Fruit fly (Drosophila melanogaster) Kc167 (cell line): Measurements from ENCODE around the gene Plzf.

Experiments
- h ChIP-seq: fragments of >200 bp; optimal IDR thresholded peaks from 3 replicates; lab custom pipeline; 2018; ENCODE audit warnings: missing external identifiers
- insv ChIP-seq: fragments of >200 bp; optimal IDR thresholded peaks from 3 replicates; lab custom pipeline; 2018; ENCODE audit warnings: missing external identifiers

DNA sequence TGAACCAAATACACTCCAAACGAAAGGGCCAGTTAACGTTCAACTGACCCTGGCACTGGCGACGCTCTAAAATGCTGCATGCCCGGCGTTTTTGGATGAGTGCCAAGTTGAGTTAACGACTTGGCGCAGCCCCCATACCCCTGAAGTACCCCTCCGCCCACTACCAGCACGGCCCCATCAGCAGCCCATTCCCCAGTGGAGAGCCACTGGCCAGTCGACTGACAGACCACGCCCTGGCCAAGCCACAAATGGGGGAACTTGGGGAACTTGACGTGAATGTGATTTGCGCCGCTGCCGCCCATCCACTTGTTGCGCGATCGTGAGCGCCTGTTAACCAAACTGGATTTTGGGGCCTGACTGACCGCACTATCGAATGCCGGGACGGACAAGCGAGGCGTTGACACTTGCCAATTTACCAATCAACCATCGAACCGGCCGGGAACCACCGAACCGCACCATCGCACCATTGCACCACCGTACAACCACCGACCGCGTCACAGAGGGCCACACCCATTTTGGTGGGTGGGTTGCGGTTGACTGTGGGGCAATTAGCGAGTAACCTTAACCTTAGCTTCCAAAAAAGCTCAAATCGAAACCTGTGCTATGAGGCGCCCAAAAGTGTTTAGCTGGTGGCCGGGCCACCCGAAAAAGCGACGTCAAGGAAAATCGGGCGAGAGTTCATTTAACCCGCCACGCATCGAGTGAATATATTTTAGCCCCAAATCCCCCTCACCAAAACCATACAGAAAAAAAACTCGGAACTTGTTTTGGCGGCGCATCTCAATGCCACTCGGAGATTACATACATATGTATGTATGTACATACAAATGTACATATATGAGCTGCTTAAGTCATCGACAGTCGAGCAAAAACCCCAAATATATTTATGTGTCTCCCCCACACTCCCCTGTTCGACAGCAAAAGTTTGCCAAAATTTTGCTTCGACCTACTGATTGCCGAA, 43.0 kb downstream of the Plzf start:
- TF ChIP-seq insv (lab: Kevin White, UChicago) = no peak
- TF ChIP-seq h (lab: Kevin White, UChicago) = no peak
